Worm (Caenorhabditis elegans) whole organism, mixed stage, embryonic: ENCODE measurements around the gene C03E10.1.

Experiments
- M03D4.4 ChIP-seq: sonication (generic microtip); optimal IDR thresholded peaks from 2 replicates; lab custom pipeline; 2017; ENCODE audit warnings: mild to moderate bottlenecking, missing genetic modification characterization, missing compliant biosample characterization
- bed-3 ChIP-seq: fragments of 200-800 bp; sonication (Bioruptor generic); optimal IDR thresholded peaks from 3 replicates; lab custom pipeline; 2018; ENCODE audit warnings: mild to moderate bottlenecking, missing genetic modification characterization, moderate library complexity, missing compliant biosample characterization
- blmp-1 ChIP-seq: fragments of 150-350 bp; optimal IDR thresholded peaks from 2 replicates; lab custom pipeline; 2014; ENCODE audit warnings: missing biosample characterization, missing genetic modification characterization
- ceh-39 ChIP-seq: fragments of 150-350 bp; optimal IDR thresholded peaks from 2 replicates; lab custom pipeline; 2014; ENCODE audit warnings: missing biosample characterization, missing genetic modification characterization
- ceh-43 ChIP-seq: fragments of 200-800 bp; sonication (Bioruptor generic); optimal IDR thresholded peaks from 2 replicates; lab custom pipeline; 2018; ENCODE audit warnings: mild to moderate bottlenecking, missing genetic modification characterization, moderate library complexity, missing compliant biosample characterization
- ceh-83 ChIP-seq: fragments of 200-800 bp; sonication (Bioruptor generic); optimal IDR thresholded peaks from 2 replicates; lab custom pipeline; 2018; ENCODE audit warnings: mild to moderate bottlenecking, missing genetic modification characterization, missing compliant biosample characterization
- ces-1 ChIP-seq: fragments of 150-350 bp; optimal IDR thresholded peaks from 2 replicates; lab custom pipeline; 2014; ENCODE audit warnings: missing biosample characterization, missing genetic modification reagents, missing genetic modification characterization
- cnd-1 ChIP-seq: fragments of 200-800 bp; sonication (Bioruptor generic); optimal IDR thresholded peaks from 2 replicates; lab custom pipeline; 2018; ENCODE audit warnings: mild to moderate bottlenecking, missing genetic modification characterization, missing compliant biosample characterization
- drap-1 ChIP-seq: fragments of 200-800 bp; sonication (Bioruptor generic); optimal IDR thresholded peaks from 3 replicates; lab custom pipeline; 2018; ENCODE audit warnings: mild to moderate bottlenecking, missing genetic modification characterization, missing compliant biosample characterization
- elt-3 ChIP-seq: fragments of 150-350 bp; optimal IDR thresholded peaks from 2 replicates; lab custom pipeline; 2014; ENCODE audit warnings: missing biosample characterization, missing genetic modification characterization
- flh-1 ChIP-seq: fragments of 200-800 bp; sonication (Bioruptor generic); optimal IDR thresholded peaks from 2 replicates; lab custom pipeline; 2018; ENCODE audit warnings: mild to moderate bottlenecking, missing genetic modification characterization, moderate library complexity, missing compliant biosample characterization
- ham-2 ChIP-seq: fragments of 200-800 bp; sonication (Bioruptor generic); optimal IDR thresholded peaks from 2 replicates; lab custom pipeline; 2018; ENCODE audit warnings: mild to moderate bottlenecking, missing genetic modification characterization, missing compliant biosample characterization
- hlh-1 ChIP-seq: fragments of 150-350 bp; optimal IDR thresholded peaks from 2 replicates; lab custom pipeline; 2014; ENCODE audit warnings: missing biosample characterization, missing genetic modification reagents, missing genetic modification characterization
- lin-13 ChIP-seq: fragments of 150-350 bp; optimal IDR thresholded peaks from 2 replicates; lab custom pipeline; 2014; ENCODE audit warnings: missing biosample characterization, missing genetic modification characterization
- lin-32 ChIP-seq: fragments of 200-800 bp; sonication (Bioruptor generic); optimal IDR thresholded peaks from 2 replicates; lab custom pipeline; 2018; ENCODE audit warnings: mild to moderate bottlenecking, missing genetic modification characterization, missing compliant biosample characterization
- lsy-2 ChIP-seq: fragments of 150-350 bp; optimal IDR thresholded peaks from 2 replicates; lab custom pipeline; 2014; ENCODE audit warnings: missing biosample characterization, missing genetic modification characterization
- mab-5 ChIP-seq: fragments of 150-350 bp; optimal IDR thresholded peaks from 2 replicates; lab custom pipeline; 2014; ENCODE audit warnings: missing biosample characterization, missing genetic modification characterization
- mep-1 ChIP-seq: fragments of 150-350 bp; optimal IDR thresholded peaks from 2 replicates; lab custom pipeline; 2017; ENCODE audit warnings: missing biosample characterization, missing genetic modification reagents, missing genetic modification characterization, inconsistent platforms
- mls-2 ChIP-seq: sonication (generic microtip); optimal IDR thresholded peaks from 2 replicates; lab custom pipeline; 2016; ENCODE audit warnings: mild to moderate bottlenecking, missing genetic modification characterization, moderate library complexity, missing compliant biosample characterization
- nhr-12 ChIP-seq: fragments of 150-350 bp; optimal IDR thresholded peaks from 2 replicates; lab custom pipeline; 2014; ENCODE audit warnings: missing biosample characterization, missing genetic modification characterization
- nhr-2 ChIP-seq: fragments of 150-350 bp; optimal IDR thresholded peaks from 2 replicates; lab custom pipeline; 2014; ENCODE audit warnings: missing biosample characterization, missing genetic modification characterization
- nhr-237 ChIP-seq: fragments of 150-350 bp; optimal IDR thresholded peaks from 2 replicates; lab custom pipeline; 2014; ENCODE audit warnings: missing biosample characterization, missing genetic modification characterization
- nhr-28 ChIP-seq: fragments of 150-350 bp; optimal IDR thresholded peaks from 2 replicates; lab custom pipeline; 2014; ENCODE audit warnings: missing biosample characterization, missing genetic modification characterization
- nhr-76 ChIP-seq: sonication (generic microtip); optimal IDR thresholded peaks from 2 replicates; lab custom pipeline; 2017; ENCODE audit warnings: missing biosample characterization, missing genetic modification characterization
- pha-4 ChIP-seq: fragments of 150-350 bp; optimal IDR thresholded peaks from 2 replicates; lab custom pipeline; 2018; ENCODE audit warnings: missing biosample characterization, missing genetic modification reagents, missing genetic modification characterization
- sem-2 ChIP-seq: fragments of 200-800 bp; sonication (Bioruptor generic); optimal IDR thresholded peaks from 2 replicates; lab custom pipeline; 2018; ENCODE audit warnings: mild to moderate bottlenecking, missing genetic modification characterization, missing compliant biosample characterization
- snpc-4 ChIP-seq: fragments of 150-350 bp; optimal IDR thresholded peaks from 2 replicates; lab custom pipeline; 2014; ENCODE audit warnings: missing biosample characterization, missing genetic modification characterization
- sptf-1 ChIP-seq: sonication (generic microtip); optimal IDR thresholded peaks from 2 replicates; lab custom pipeline; 2017; ENCODE audit warnings: mild to moderate bottlenecking, missing genetic modification characterization, moderate library complexity, missing compliant biosample characterization
- unc-39 ChIP-seq: fragments of 150-350 bp; optimal IDR thresholded peaks from 2 replicates; lab custom pipeline; 2014; ENCODE audit warnings: missing biosample characterization, missing genetic modification characterization
- unc-62 ChIP-seq: fragments of 150-350 bp; optimal IDR thresholded peaks from 2 replicates; lab custom pipeline; 2014; ENCODE audit warnings: missing biosample characterization, missing genetic modification reagents, missing genetic modification characterization
- zip-8 ChIP-seq: fragments of 150-350 bp; optimal IDR thresholded peaks from 2 replicates; lab custom pipeline; 2014; ENCODE audit warnings: missing biosample characterization, missing genetic modification characterization
- ztf-11 ChIP-seq: fragments of 150-350 bp; optimal IDR thresholded peaks from 2 replicates; lab custom pipeline; 2014; ENCODE audit warnings: missing biosample characterization, missing genetic modification characterization

Gene C03E10.1

ce11 chrV:11290888-11291287 is at the start of gene C03E10.1:
Gene C03E10.1, plus strand, starts transcription at chrV:11291188.
- TF ChIP-seq unc-39 (tag; lab: Kevin White, UChicago) (no peak), zip-8 (tag; lab: Kevin White, UChicago) (no peak), ceh-39 (no peak), ceh-43 (GFP tag; lab: Kevin White, UChicago) (no peak), nhr-237 (no peak), mab-5 (tag; lab: Kevin White, UChicago) (no peak), sem-2 (GFP tag; lab: Kevin White, UChicago) (no peak)
- TF ChIP-seq, all 35 proteins: peak for 0

DNA sequence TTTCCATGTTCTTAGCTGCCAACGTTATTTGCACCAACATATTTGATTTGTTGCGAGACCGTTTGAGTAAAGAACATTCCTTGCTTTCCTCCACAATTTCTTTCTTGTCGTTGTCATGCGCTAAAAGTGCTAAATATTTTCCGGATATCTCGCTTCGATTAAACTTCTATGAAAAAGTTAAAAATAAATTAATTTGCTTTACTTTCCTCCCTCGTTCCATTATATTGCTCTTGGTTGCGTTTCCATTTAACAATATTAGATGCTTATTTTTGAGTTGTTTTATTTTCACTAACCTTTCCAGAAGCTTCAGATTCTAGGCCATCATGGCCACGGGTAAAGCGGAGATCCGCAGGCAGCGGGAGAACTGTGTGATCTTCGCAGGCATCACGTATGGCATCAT is 49.4 kb upstream of the C03E10.1 start, which contains the start of gene pgap-1:
Gene pgap-1 (plus strand): TSS at position 301 of the 400 bp plus-strand sequence.
- TF ChIP-seq ztf-11 (tag; lab: Kevin White, UChicago) (no peak), bed-3 (no peak), mls-2 (tag; lab: Kevin White, UChicago) (no peak), drap-1 (GFP tag; lab: Kevin White, UChicago) (no peak), ceh-43 (GFP tag; lab: Kevin White, UChicago) (no peak), ham-2 (GFP tag; lab: Kevin White, UChicago) (no peak), nhr-28 (tag; lab: Kevin White, UChicago) (no peak), hlh-1 (tag; lab: Kevin White, UChicago) (no peak), lin-32 (GFP tag; lab: Kevin White, UChicago) (no peak), cnd-1 (tag; lab: Kevin White, UChicago) (no peak)

- TF ChIP-seq ham-2 (GFP tag; lab: Kevin White, UChicago) (no peak), sptf-1 (no peak)
- TF ChIP-seq, all 35 proteins: peak for 0
These were observed 46.4 kb upstream of the C03E10.1 start, which contains the start of gene mxl-1 for ce11 chrV:11244539-11244938. Gene mxl-1, plus strand, starts transcription at chrV:11244839.

- TF ChIP-seq zip-8 (tag; lab: Kevin White, UChicago) = peak; percentile 59
- no peak for TF ChIP-seq lsy-2 (tag; lab: Kevin White, UChicago)
These were observed 46.0 kb upstream of the C03E10.1 start for ce11 chrV:11245029-11245428.

ce11 chrV:11247846-11248245 is 43.1 kb upstream of the C03E10.1 start, which contains the start of gene mam-4:
Gene mam-4, plus strand, starts transcription at chrV:11248146.
- TF ChIP-seq pha-4 (tag; lab: Kevin White, UChicago) = no peak
- TF ChIP-seq ceh-83 (GFP tag; lab: Kevin White, UChicago) = no peak
- TF ChIP-seq mls-2 (tag; lab: Kevin White, UChicago) = no peak
- no peak for TF ChIP-seq nhr-28 (tag; lab: Kevin White, UChicago)
- TF ChIP-seq sem-2 (GFP tag; lab: Kevin White, UChicago) = no peak
- no peak for TF ChIP-seq nhr-76 (tag; lab: Kevin White, UChicago)
- TF ChIP-seq mep-1 = no peak
- TF ChIP-seq lsy-2 (tag; lab: Kevin White, UChicago) = no peak
- TF ChIP-seq unc-39 (tag; lab: Kevin White, UChicago) = no peak
- no peak for TF ChIP-seq lin-13 (tag; lab: Kevin White, UChicago)
- no peak for TF ChIP-seq mab-5 (tag; lab: Kevin White, UChicago)
- TF ChIP-seq elt-3 = no peak
- TF ChIP-seq ztf-11 (tag; lab: Kevin White, UChicago) = no peak
- no peak for TF ChIP-seq nhr-12
- no peak for TF ChIP-seq drap-1 (GFP tag; lab: Kevin White, UChicago)
- no peak for TF ChIP-seq unc-62
- no peak for TF ChIP-seq ceh-39
- no peak for TF ChIP-seq lin-32 (GFP tag; lab: Kevin White, UChicago)
- TF ChIP-seq ces-1 (GFP tag; lab: Kevin White, UChicago) = no peak

DNA sequence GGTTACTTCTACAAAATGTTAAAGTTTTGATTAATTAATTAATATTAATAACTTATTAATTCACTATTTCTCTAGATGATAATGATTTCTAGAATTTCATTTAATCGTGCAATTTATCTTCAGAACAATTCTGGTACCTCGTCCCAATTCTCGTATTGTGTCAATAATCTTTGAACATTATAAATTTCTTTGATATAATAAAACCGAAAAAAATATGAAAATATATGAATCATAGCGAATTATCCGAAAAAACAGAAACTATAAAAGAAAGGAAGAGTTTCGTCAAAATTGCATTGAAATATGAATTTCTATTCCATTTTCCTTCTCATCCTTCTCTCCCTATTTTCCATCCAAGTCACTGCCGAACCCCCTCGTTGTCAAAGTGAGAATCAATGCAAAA is 40.3 kb upstream of the C03E10.1 start, which contains the start of gene T19B10.12:
Gene T19B10.12 (plus strand): TSS at position 301 of the 400 bp plus-strand sequence.
- no peak for TF ChIP-seq blmp-1 (tag; lab: Kevin White, UChicago)
- TF ChIP-seq ceh-83 (GFP tag; lab: Kevin White, UChicago) = no peak

ce11 chrV:11251798-11252197 is 39.2 kb upstream of the C03E10.1 start:
- no peak for TF ChIP-seq snpc-4 (tag; lab: Kevin White, UChicago)
- TF ChIP-seq unc-62 = no peak
- no peak for TF ChIP-seq mls-2 (tag; lab: Kevin White, UChicago)
- TF ChIP-seq flh-1 (GFP tag; lab: Kevin White, UChicago) = no peak
- TF ChIP-seq drap-1 (GFP tag; lab: Kevin White, UChicago) = no peak
- TF ChIP-seq mab-5 (tag; lab: Kevin White, UChicago) = no peak
- no peak for TF ChIP-seq zip-8 (tag; lab: Kevin White, UChicago)
- no peak for TF ChIP-seq ces-1 (GFP tag; lab: Kevin White, UChicago)
- no peak for TF ChIP-seq ceh-43 (GFP tag; lab: Kevin White, UChicago)
- no peak for TF ChIP-seq unc-39 (tag; lab: Kevin White, UChicago)
- no peak for TF ChIP-seq ceh-83 (GFP tag; lab: Kevin White, UChicago)
- no peak for TF ChIP-seq M03D4.4
- TF ChIP-seq nhr-2 (tag; lab: Kevin White, UChicago) = no peak
- no peak for TF ChIP-seq hlh-1 (tag; lab: Kevin White, UChicago)
- TF ChIP-seq mep-1 = no peak
- no peak for TF ChIP-seq nhr-28 (tag; lab: Kevin White, UChicago)
- no peak for TF ChIP-seq nhr-237
